Worm (Caenorhabditis elegans): ENCODE results near the gene dct-18.

Gene dct-18

ce11 chrII:12935259-12935658 lies 3.6 kb downstream of the dct-18 start, which contains the start of gene lips-9:
lips-9 (minus strand) TSS chrII:12935359.
- no peak for TF ChIP-seq ceh-82 (tag; optimal IDR thresholded peaks at IDR 0.05)
- no peak for TF ChIP-seq lin-35 (GFP tag; optimal IDR thresholded peaks at IDR 0.05)
- TF ChIP-seq lsy-2 (tag; optimal IDR thresholded peaks at IDR 0.05), result no peak
- TF ChIP-seq nhr-77 (tag; optimal IDR thresholded peaks at IDR 0.05), result no peak
- TF ChIP-seq lin-39 (tag; optimal IDR thresholded peaks at IDR 0.05), result no peak
- no peak for TF ChIP-seq hpl-2 (GFP tag; optimal IDR thresholded peaks at IDR 0.05)
- TF ChIP-seq mef-2 (tag; optimal IDR thresholded peaks at IDR 0.05), result no peak
- TF ChIP-seq egl-13 (tag; optimal IDR thresholded peaks at IDR 0.05), result no peak
- TF ChIP-seq unc-130 (tag; optimal IDR thresholded peaks at IDR 0.05), result no peak

ce11 chrII:12939161-12939560 lies 7.5 kb downstream of the dct-18 start:
- TF ChIP-seq C04F5.9 (tag; optimal IDR thresholded peaks at IDR 0.05) (no peak), lin-14 (GFP tag; optimal IDR thresholded peaks at IDR 0.05) (peak; percentile 49), hlh-17 (GFP tag; optimal IDR thresholded peaks at IDR 0.05; ENCODE audit: borderline replicate concordance) (no peak), nhr-12 (tag; optimal IDR thresholded peaks at IDR 0.05) (no peak), Y116A8C.19 (tag; optimal IDR thresholded peaks at IDR 0.05; ENCODE audit: borderline replicate concordance) (no peak), fkh-8 (tag; optimal IDR thresholded peaks at IDR 0.05) (no peak), mab-9 (GFP tag; IDR thresholded peaks at IDR 0.05) (no peak), lin-35 (GFP tag; optimal IDR thresholded peaks at IDR 0.05) (peak in 1 of 2 experiments; percentile 15), ztf-4 (tag; optimal IDR thresholded peaks at IDR 0.05) (no peak), lsy-2 (tag; optimal IDR thresholded peaks at IDR 0.05) (no peak), hpl-2 (GFP tag; optimal IDR thresholded peaks at IDR 0.05) (no peak), grh-1 (GFP tag; IDR thresholded peaks at IDR 0.05) (no peak), xbp-1 (tag; optimal IDR thresholded peaks at IDR 0.05) (no peak), snpc-4 (tag; optimal IDR thresholded peaks at IDR 0.05) (peak; percentile 9), ztf-11 (tag; optimal IDR thresholded peaks at IDR 0.05) (no peak), zag-1 (tag; optimal IDR thresholded peaks at IDR 0.05) (no peak), sptf-1 (tag; optimal IDR thresholded peaks at IDR 0.05) (no peak), lin-39 (tag; optimal IDR thresholded peaks at IDR 0.05) (no peak), ces-1 (GFP tag; optimal IDR thresholded peaks at IDR 0.05) (no peak), C16A3.4 (tag; optimal IDR thresholded peaks at IDR 0.05) (no peak), lin-13 (GFP tag; optimal IDR thresholded peaks at IDR 0.05) (no peak), pag-3 (tag; optimal IDR thresholded peaks at IDR 0.05; ENCODE audit: borderline replicate concordance, insufficient read depth) (no peak), blmp-1 (tag; optimal IDR thresholded peaks at IDR 0.05) (peak; percentile 55), elt-3 (tag; optimal IDR thresholded peaks at IDR 0.05) (peak in 1 of 6 experiments; percentile 31), nhr-76 (tag; optimal IDR thresholded peaks at IDR 0.05) (no peak), ceh-8 (GFP tag; optimal IDR thresholded peaks at IDR 0.05) (no peak), jun-1 (tag; optimal IDR thresholded peaks at IDR 0.05) (no peak), nhr-28 (tag; optimal IDR thresholded peaks at IDR 0.05) (no peak)

- TF ChIP-seq elt-3 (tag; optimal IDR thresholded peaks at IDR 0.05) (no peak), nhr-28 (tag; optimal IDR thresholded peaks at IDR 0.05) (no peak), sptf-1 (tag; optimal IDR thresholded peaks at IDR 0.05) (no peak), ztf-11 (tag; optimal IDR thresholded peaks at IDR 0.05) (no peak), lir-3 (tag; optimal IDR thresholded peaks at IDR 0.05; ENCODE audit: poor library complexity) (no peak), nhr-20 (tag; optimal IDR thresholded peaks at IDR 0.05) (no peak), hpl-2 (GFP tag; optimal IDR thresholded peaks at IDR 0.05) (no peak), pag-3 (tag; optimal IDR thresholded peaks at IDR 0.05; ENCODE audit: borderline replicate concordance, insufficient read depth) (no peak), ceh-88 (GFP tag; IDR thresholded peaks at IDR 0.05) (no peak), C04F5.9 (tag; optimal IDR thresholded peaks at IDR 0.05) (no peak)
Measured at ce11 chrII:12939801-12940200, 8.1 kb downstream of the dct-18 start, which contains the start of gene arrd-10. arrd-10 (plus strand) TSS chrII:12940101.

ce11 chrII:12942496-12942895 lies 10.8 kb downstream of the dct-18 start:
- no peak for TF ChIP-seq F16B12.6 (tag; optimal IDR thresholded peaks at IDR 0.05)
- TF ChIP-seq elt-3 (tag; optimal IDR thresholded peaks at IDR 0.05), result peak in 5 of 6 experiments; percentile 78 to 91 (median 89)
- TF ChIP-seq blmp-1 (tag; optimal IDR thresholded peaks at IDR 0.05), result peak; percentile 53

Measured in whole organism, L1 larva.